Fruit fly (Drosophila melanogaster): ENCODE results near the gene RhoGAP93B.

The RhoGAP93B gene

DNA sequence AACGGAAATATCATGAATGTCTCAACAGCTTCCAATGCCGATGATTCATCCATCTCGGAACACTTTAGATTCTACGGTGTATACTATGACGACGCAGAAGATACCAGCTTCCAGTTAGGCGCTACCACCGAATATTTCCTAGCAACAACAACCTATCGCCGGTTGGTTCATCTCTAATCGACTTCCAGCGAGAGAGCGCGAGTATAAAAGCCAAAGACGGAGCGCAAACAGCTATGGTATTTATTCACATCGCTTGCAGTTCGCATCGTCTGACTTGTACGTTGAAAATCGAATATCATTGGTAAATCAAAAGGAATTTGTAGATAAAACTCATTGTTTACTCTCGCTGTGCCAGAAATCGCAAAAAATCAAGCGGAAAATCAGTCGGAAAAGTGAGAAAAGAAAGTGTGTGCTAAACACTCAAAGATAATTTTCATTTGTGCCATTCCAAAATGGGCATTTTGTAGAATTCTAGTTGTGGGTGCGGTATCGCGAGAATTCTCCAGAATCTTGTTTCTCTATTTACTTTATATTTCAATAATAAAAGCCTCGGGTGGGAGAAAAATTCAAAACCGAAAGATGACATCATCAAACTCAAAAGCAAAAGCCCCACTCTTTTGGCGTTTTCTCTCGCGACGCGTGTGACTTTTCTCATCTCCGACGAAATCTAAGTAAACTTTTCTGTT is 32.5 kb downstream of the RhoGAP93B start, which contains the start of gene AnxB9 (continued):
- TF ChIP-seq CG32006 (GFP tag; optimal IDR thresholded peaks at IDR 0.05) = no peak
- TF ChIP-seq Sox14 (GFP tag; optimal IDR thresholded peaks at IDR 0.05) = peak; percentile 17
- TF ChIP-seq Eip78C (GFP tag) = peak; percentile 84
- no peak for TF ChIP-seq pdm3 (GFP tag; optimal IDR thresholded peaks at IDR 0.05)
- no peak for TF ChIP-seq CG1621 (tag; optimal IDR thresholded peaks at IDR 0.05)
- no peak for TF ChIP-seq Sox102F (GFP tag; optimal IDR thresholded peaks at IDR 0.05)
- peak; percentile 61 for TF ChIP-seq CG9139 (GFP tag; optimal IDR thresholded peaks at IDR 0.05)
- peak; percentile 65 for TF ChIP-seq CG16779 (tag; optimal IDR thresholded peaks at IDR 0.05)
- TF ChIP-seq cyc (GFP tag; optimal IDR thresholded peaks at IDR 0.05) = no peak
- no peak for TF ChIP-seq CG11902 (GFP tag; optimal IDR thresholded peaks at IDR 0.05)
- peak; percentile 60 for TF ChIP-seq esn (GFP tag; optimal IDR thresholded peaks at IDR 0.05)
- TF ChIP-seq vri (GFP tag; optimal IDR thresholded peaks at IDR 0.05) = peak; percentile 80
- no peak for TF ChIP-seq fd59A (GFP tag; optimal IDR thresholded peaks at IDR 0.05)
- no peak for TF ChIP-seq Hr38 (GFP tag; optimal IDR thresholded peaks at IDR 0.05)
- peak; percentile 24 to 58 for TF ChIP-seq ss (GFP tag; optimal IDR thresholded peaks at IDR 0.05)
- peak; percentile 10 for TF ChIP-seq CG8632 (GFP tag; optimal IDR thresholded peaks at IDR 0.05)

DNA sequence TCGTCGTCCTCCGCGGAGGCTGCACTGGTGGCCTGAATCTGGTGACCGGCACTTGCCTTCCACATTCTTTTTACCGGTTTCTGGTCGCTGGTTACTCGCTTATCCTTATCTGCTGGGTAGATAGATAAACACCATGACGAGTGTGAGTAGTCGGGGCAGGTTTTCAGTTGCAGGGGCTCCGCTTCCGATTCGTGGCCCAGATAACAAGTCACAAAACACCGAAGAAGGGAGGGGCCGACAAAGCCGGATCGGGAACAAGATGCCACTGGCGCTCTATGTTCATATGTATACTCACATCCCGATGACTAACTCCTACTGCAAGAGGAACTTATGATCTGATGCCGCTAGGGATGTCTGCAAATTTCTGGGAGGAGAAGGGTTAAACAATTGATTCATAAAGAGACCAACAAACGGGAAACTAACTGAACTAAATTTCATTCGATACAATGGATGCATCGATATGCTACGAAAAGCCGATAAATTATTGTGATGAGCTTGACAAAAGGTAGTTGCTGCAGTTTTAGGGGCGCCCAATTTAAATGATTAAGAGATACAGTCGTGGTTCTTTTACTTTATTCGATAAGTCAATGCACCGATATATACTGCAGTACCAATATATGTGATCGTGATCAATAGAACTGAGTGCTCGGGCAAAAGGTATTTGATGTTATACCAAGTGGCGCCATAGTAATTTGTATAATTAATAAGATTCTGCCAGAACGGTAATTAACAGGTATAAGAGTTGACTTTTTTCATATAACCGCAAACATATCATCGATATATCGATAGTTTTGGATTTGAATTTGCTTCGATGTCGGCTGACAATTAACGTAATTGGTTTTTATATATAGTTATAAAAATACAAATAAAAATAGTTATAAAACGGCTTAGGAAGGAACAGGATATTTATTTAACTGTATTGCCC is 33.4 kb downstream of the RhoGAP93B start, which contains the start of gene Cortactin:
TSS of gene Cortactin (minus strand) at position 472 of the 925 bp plus-strand sequence.
- TF ChIP-seq Sox15 (GFP tag; optimal IDR thresholded peaks at IDR 0.05) (no peak), net (GFP tag; optimal IDR thresholded peaks at IDR 0.05) (no peak), Blimp-1 (GFP tag; optimal IDR thresholded peaks at IDR 0.05) (no peak), topi (GFP tag; optimal IDR thresholded peaks at IDR 0.05) (no peak), CG15336 (GFP tag; IDR thresholded peaks at IDR 0.05) (no peak), cyc (GFP tag; optimal IDR thresholded peaks at IDR 0.05) (no peak), CG7368 (GFP tag; optimal IDR thresholded peaks at IDR 0.05) (no peak), achi (GFP tag; optimal IDR thresholded peaks at IDR 0.05) (no peak), CG6854 (GFP tag; optimal IDR thresholded peaks at IDR 0.05) (no peak), vri (GFP tag; optimal IDR thresholded peaks at IDR 0.05) (no peak), Ets21C (GFP tag; optimal IDR thresholded peaks at IDR 0.05) (no peak), CG3032 (tag; optimal IDR thresholded peaks at IDR 0.05) (no peak), CG6276 (GFP tag; optimal IDR thresholded peaks at IDR 0.05) (no peak), Eip78C (GFP tag) (peak; percentile 15), fd59A (GFP tag; optimal IDR thresholded peaks at IDR 0.05) (no peak), fd85E (GFP tag; optimal IDR thresholded peaks at IDR 0.05) (no peak), Smox (GFP tag; optimal IDR thresholded peaks at IDR 0.05) (no peak), Gug (GFP tag; IDR thresholded peaks at IDR 0.05) (no peak), svp (GFP tag) (peak; percentile 62), CG16779 (tag; optimal IDR thresholded peaks at IDR 0.05) (no peak), CG11762 (GFP tag; optimal IDR thresholded peaks at IDR 0.05; ENCODE audit: insufficient read depth) (no peak), Eip75B (GFP tag; optimal IDR thresholded peaks at IDR 0.05) (no peak), Sox14 (GFP tag; optimal IDR thresholded peaks at IDR 0.05) (peak; percentile 2), Eip93F (GFP tag; optimal IDR thresholded peaks at IDR 0.05) (no peak), CG6808 (GFP tag; optimal IDR thresholded peaks at IDR 0.05) (no peak), lz (GFP tag; optimal IDR thresholded peaks at IDR 0.05) (no peak), CG8632 (GFP tag; optimal IDR thresholded peaks at IDR 0.05) (no peak), CG3919 (GFP tag; optimal IDR thresholded peaks at IDR 0.05) (peak; percentile 1), Ets96B (tag; optimal IDR thresholded peaks at IDR 0.05) (no peak), acj6 (GFP tag; optimal IDR thresholded peaks at IDR 0.05) (no peak), CG4318 (GFP tag; optimal IDR thresholded peaks at IDR 0.05) (no peak), CG8119 (GFP tag; IDR thresholded peaks at IDR 0.05) (no peak), CG6792 (GFP tag; optimal IDR thresholded peaks at IDR 0.05) (no peak), CG34406 (GFP tag; optimal IDR thresholded peaks at IDR 0.05) (no peak), esn (GFP tag; optimal IDR thresholded peaks at IDR 0.05) (no peak), CG10669 (GFP tag; optimal IDR thresholded peaks at IDR 0.05) (no peak), Hr38 (GFP tag; optimal IDR thresholded peaks at IDR 0.05) (no peak), ss (GFP tag; optimal IDR thresholded peaks at IDR 0.05) (peak in 1 of 2 experiments; percentile 13), CG9139 (GFP tag; optimal IDR thresholded peaks at IDR 0.05) (no peak), salr (GFP tag; optimal IDR thresholded peaks at IDR 0.05) (no peak), CG6163 (GFP tag; IDR thresholded peaks at IDR 0.05) (no peak)
